Worm (Caenorhabditis elegans) whole organism, L3 larva: ENCODE measurements around the gene Y44A6D.7.

Experiments
- aly-2 ChIP-seq: fragments of 150-350 bp; optimal IDR thresholded peaks from 2 replicates; lab custom pipeline; 2014; ENCODE audit warnings: missing biosample characterization, missing genetic modification characterization
- ama-1 ChIP-seq: fragments of 150-350 bp; optimal IDR thresholded peaks from 2 replicates; lab custom pipeline; 2018
- ceh-16 ChIP-seq: sonication (generic microtip); optimal IDR thresholded peaks from 2 replicates; lab custom pipeline; 2017; ENCODE audit warnings: missing biosample characterization, missing genetic modification characterization
- ceh-82 ChIP-seq: fragments of 150-350 bp; optimal IDR thresholded peaks from 2 replicates; lab custom pipeline; 2014; ENCODE audit warnings: missing biosample characterization, missing genetic modification characterization
- daf-12 ChIP-seq: fragments of 150-350 bp; optimal IDR thresholded peaks from 2 replicates; lab custom pipeline; 2014; ENCODE audit warnings: missing biosample characterization, missing genetic modification reagents, missing genetic modification characterization
- egl-27 ChIP-seq: sonication (generic microtip); optimal IDR thresholded peaks from 4 replicates; lab custom pipeline; 2017; ENCODE audit warnings: missing biosample characterization, missing genetic modification reagents, missing genetic modification characterization
- egl-5 ChIP-seq: fragments of 150-350 bp; optimal IDR thresholded peaks from 2 replicates; lab custom pipeline; 2017; ENCODE audit warnings: missing biosample characterization, missing genetic modification reagents, missing genetic modification characterization, inconsistent platforms
- elt-1 ChIP-seq: fragments of 150-350 bp; optimal IDR thresholded peaks from 2 replicates; lab custom pipeline; 2014; ENCODE audit warnings: missing biosample characterization, missing genetic modification characterization
- elt-2 ChIP-seq: sonication (generic microtip); optimal IDR thresholded peaks from 2 replicates; lab custom pipeline; 2016; ENCODE audit warnings: missing genetic modification reagents, mild to moderate bottlenecking, missing genetic modification characterization, missing compliant biosample characterization
- elt-3 ChIP-seq, 3 experiments: fragments of 150-350 bp in 1 of 3; sonication (generic microtip) in 2 of 3; optimal IDR thresholded peaks; 2 replicates in 2 of 3; 4 replicates in 1 of 3; lab custom pipeline; 2014 to 2017; ENCODE audit warnings: missing biosample characterization in 3 of 3, missing genetic modification characterization in 3 of 3
- eor-1 ChIP-seq, 2 experiments: fragments of 150-350 bp; optimal IDR thresholded peaks; 2 replicates each; lab custom pipeline; 2014 to 2018; ENCODE audit warnings: missing biosample characterization in 2 of 2, missing genetic modification characterization in 2 of 2
- fkh-10 ChIP-seq: sonication (generic microtip); optimal IDR thresholded peaks from 2 replicates; lab custom pipeline; 2017; ENCODE audit warnings: missing biosample characterization, missing genetic modification reagents, missing genetic modification characterization
- fkh-2 ChIP-seq: fragments of 150-350 bp; optimal IDR thresholded peaks from 2 replicates; lab custom pipeline; 2014; ENCODE audit warnings: missing biosample characterization, missing genetic modification reagents, missing genetic modification characterization
- fos-1 ChIP-seq: fragments of 150-350 bp; optimal IDR thresholded peaks from 2 replicates; lab custom pipeline; 2014; ENCODE audit warnings: missing biosample characterization, missing genetic modification characterization
- jun-1 ChIP-seq: fragments of 150-350 bp; optimal IDR thresholded peaks from 2 replicates; lab custom pipeline; 2014; ENCODE audit warnings: missing biosample characterization, missing genetic modification reagents, missing genetic modification characterization
- lin-15B ChIP-seq: fragments of 150-350 bp; optimal IDR thresholded peaks from 2 replicates; lab custom pipeline; 2014; ENCODE audit warnings: missing biosample characterization, missing genetic modification characterization
- lin-39 ChIP-seq: fragments of 150-350 bp; optimal IDR thresholded peaks from 2 replicates; lab custom pipeline; 2018; ENCODE audit warnings: missing biosample characterization, missing genetic modification reagents, missing genetic modification characterization
- mdl-1 ChIP-seq: fragments of 150-350 bp; optimal IDR thresholded peaks from 2 replicates; lab custom pipeline; 2014; ENCODE audit warnings: missing biosample characterization, missing genetic modification characterization
- mml-1 ChIP-seq: fragments of 150-350 bp; sonication (generic microtip); optimal IDR thresholded peaks from 3 replicates; lab custom pipeline; 2014; ENCODE audit warnings: missing biosample characterization, missing genetic modification characterization
- nhr-11 ChIP-seq: fragments of 150-350 bp; optimal IDR thresholded peaks from 2 replicates; lab custom pipeline; 2014; ENCODE audit warnings: missing biosample characterization, missing genetic modification characterization
- nhr-12 ChIP-seq: fragments of 150-350 bp; optimal IDR thresholded peaks from 2 replicates; lab custom pipeline; 2014; ENCODE audit warnings: missing biosample characterization, missing genetic modification characterization
- nhr-23 ChIP-seq: fragments of 150-350 bp; optimal IDR thresholded peaks from 2 replicates; lab custom pipeline; 2014; ENCODE audit warnings: missing biosample characterization, missing genetic modification reagents, missing genetic modification characterization
- nhr-237 ChIP-seq: fragments of 150-350 bp; optimal IDR thresholded peaks from 2 replicates; lab custom pipeline; 2014; ENCODE audit warnings: missing biosample characterization, missing genetic modification characterization
- nhr-25 ChIP-seq: sonication (generic microtip); optimal IDR thresholded peaks from 2 replicates; lab custom pipeline; 2017; ENCODE audit warnings: missing biosample characterization, missing genetic modification characterization
- nhr-28 ChIP-seq: fragments of 150-350 bp; optimal IDR thresholded peaks from 2 replicates; lab custom pipeline; 2014; ENCODE audit warnings: missing biosample characterization, missing genetic modification characterization
- nhr-43 ChIP-seq: sonication (generic microtip); optimal IDR thresholded peaks from 2 replicates; lab custom pipeline; 2016; ENCODE audit warnings: mild to moderate bottlenecking, missing genetic modification characterization, missing compliant biosample characterization; ENCODE audit not compliant: poor library complexity, severe bottlenecking
- nhr-67 ChIP-seq: fragments of 150-350 bp; optimal IDR thresholded peaks from 2 replicates; lab custom pipeline; 2014; ENCODE audit warnings: missing biosample characterization, missing genetic modification characterization
- nhr-76 ChIP-seq: fragments of 150-350 bp; sonication (generic microtip); optimal IDR thresholded peaks from 5 replicates; lab custom pipeline; 2014; ENCODE audit warnings: missing biosample characterization, missing genetic modification characterization
- pha-4 ChIP-seq: fragments of 150-350 bp; optimal IDR thresholded peaks from 2 replicates; lab custom pipeline; 2014; ENCODE audit warnings: missing biosample characterization, missing genetic modification reagents, missing genetic modification characterization
- sea-2 ChIP-seq: fragments of 150-350 bp; sonication (generic microtip); optimal IDR thresholded peaks from 4 replicates; lab custom pipeline; 2014; ENCODE audit warnings: missing biosample characterization, missing genetic modification reagents, missing genetic modification characterization
- snpc-4 ChIP-seq: fragments of 150-350 bp; optimal IDR thresholded peaks from 2 replicates; lab custom pipeline; 2014; ENCODE audit warnings: missing biosample characterization, missing genetic modification characterization
- tbx-2 ChIP-seq: sonication (generic microtip); optimal IDR thresholded peaks from 2 replicates; lab custom pipeline; 2016; ENCODE audit warnings: mild to moderate bottlenecking, missing genetic modification characterization, missing compliant biosample characterization
- unc-39 ChIP-seq: sonication (generic microtip); optimal IDR thresholded peaks from 4 replicates; lab custom pipeline; 2017; ENCODE audit warnings: missing biosample characterization, missing genetic modification characterization
- zag-1 ChIP-seq: fragments of 150-350 bp; optimal IDR thresholded peaks from 2 replicates; lab custom pipeline; 2014; ENCODE audit warnings: missing biosample characterization, missing genetic modification characterization
- ztf-4 ChIP-seq: fragments of 150-350 bp; optimal IDR thresholded peaks from 2 replicates; lab custom pipeline; 2014; ENCODE audit warnings: missing biosample characterization, missing genetic modification characterization

Y44A6D.7 gene

ce11 chrV:20813646-20814045, 878 bp upstream of the Y44A6D.7 start:
- TF ChIP-seq mml-1 (tag; lab: Kevin White, UChicago) = no peak
- no peak for TF ChIP-seq nhr-237 (tag; lab: Kevin White, UChicago)
- no peak for TF ChIP-seq mdl-1
- no peak for TF ChIP-seq tbx-2 (tag; lab: Kevin White, UChicago)
- TF ChIP-seq nhr-23 (tag; lab: Kevin White, UChicago) = no peak
- no peak for TF ChIP-seq nhr-43 (tag; lab: Kevin White, UChicago)
- no peak for TF ChIP-seq daf-12 (tag; lab: Kevin White, UChicago)
- TF ChIP-seq unc-39 = no peak
- no peak for TF ChIP-seq fos-1 (tag; lab: Kevin White, UChicago)
- no peak for TF ChIP-seq lin-15B (tag; lab: Kevin White, UChicago)
- TF ChIP-seq snpc-4 (tag; lab: Kevin White, UChicago) = no peak
- TF ChIP-seq lin-39 (tag; lab: Kevin White, UChicago) = no peak
- no peak for TF ChIP-seq ztf-4 (tag; lab: Kevin White, UChicago)

- no peak for TF ChIP-seq nhr-76 (tag; lab: Kevin White, UChicago)
- TF ChIP-seq egl-5 (tag; lab: Kevin White, UChicago) = no peak
- TF ChIP-seq fkh-2 = no peak
- no peak for TF ChIP-seq ceh-16 (tag; lab: Kevin White, UChicago)
- no peak for TF ChIP-seq nhr-237 (tag; lab: Kevin White, UChicago)
- no peak for TF ChIP-seq zag-1 (tag; lab: Kevin White, UChicago)
- TF ChIP-seq egl-27 (tag; lab: Kevin White, UChicago) = no peak
- TF ChIP-seq nhr-11 (tag; lab: Kevin White, UChicago) = no peak
- TF ChIP-seq, all 47 proteins: peak for 0
Observed at ce11 chrV:20815842-20816241, 1.3 kb downstream of the Y44A6D.7 start, which contains the start of gene sshk-1. Gene sshk-1, plus strand, starts transcription at chrV:20816142.

- TF ChIP-seq egl-27 (tag; lab: Kevin White, UChicago) = no peak
- no peak for TF ChIP-seq nhr-28
- TF ChIP-seq mdl-1 = no peak
- no peak for TF ChIP-seq jun-1 (tag; lab: Kevin White, UChicago)
- TF ChIP-seq ztf-4 (tag; lab: Kevin White, UChicago) = no peak
- TF ChIP-seq unc-39 = no peak
- no peak for TF ChIP-seq nhr-25 (tag; lab: Kevin White, UChicago)
- TF ChIP-seq eor-1 (tag; optimal IDR thresholded peaks at IDR 0.05; lab: Kevin White, UChicago) = no peak
- no peak for TF ChIP-seq elt-1 (tag; lab: Kevin White, UChicago)
- no peak for TF ChIP-seq elt-3 (tag; optimal IDR thresholded peaks at IDR 0.05; lab: Kevin White, UChicago)
- TF ChIP-seq snpc-4 (tag; lab: Kevin White, UChicago) = no peak
- no peak for TF ChIP-seq ama-1 (lab: Kevin White, UChicago)
- TF ChIP-seq ceh-16 (tag; lab: Kevin White, UChicago) = no peak
- TF ChIP-seq elt-2 (tag; lab: Kevin White, UChicago) = no peak
- no peak for TF ChIP-seq nhr-23 (tag; lab: Kevin White, UChicago)
Observed at ce11 chrV:20820033-20820432, 5.5 kb downstream of the Y44A6D.7 start, which contains the start of gene T03D8.6. Gene T03D8.6, minus strand, starts transcription at chrV:20820330.

DNA sequence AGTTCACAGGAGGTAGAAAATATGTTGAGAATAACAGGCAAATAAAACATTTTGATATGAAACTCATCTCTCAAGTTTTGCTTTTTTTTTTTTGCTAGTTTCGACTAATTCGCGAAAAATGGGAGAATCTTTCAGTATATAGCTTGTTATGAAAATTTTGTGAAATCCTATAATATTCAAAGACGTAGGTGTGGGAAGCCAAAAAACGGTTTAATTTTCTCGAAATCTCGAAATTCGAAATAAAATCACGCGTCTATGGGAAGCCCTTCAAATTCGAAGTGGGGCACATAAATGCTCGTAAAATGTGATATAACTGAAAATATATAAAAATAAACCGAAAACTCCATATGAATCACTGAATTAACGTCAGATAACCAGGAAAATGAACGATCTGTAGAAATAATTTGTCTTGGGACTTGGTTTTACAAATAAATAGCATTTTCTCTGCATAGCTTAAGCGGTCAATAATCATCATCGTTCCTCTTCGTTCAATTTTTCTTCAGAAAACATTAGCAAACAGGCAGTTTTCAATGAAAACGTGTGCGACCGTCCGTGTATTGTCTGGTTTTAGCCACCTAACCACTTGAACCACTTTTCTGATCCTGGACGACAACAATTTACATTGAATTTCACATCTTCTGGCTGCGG, 10.6 kb downstream of the Y44A6D.7 start, which contains the start of the genes gcy-22 and grl-14:
gcy-22 (minus strand) TSS at position 101 of the 648 bp plus-strand sequence.
grl-14 (plus strand) TSS at position 598 of the 648 bp plus-strand sequence.
- TF ChIP-seq unc-39 (no peak), ceh-82 (tag; lab: Kevin White, UChicago) (no peak), elt-1 (tag; lab: Kevin White, UChicago) (no peak), aly-2 (tag; lab: Kevin White, UChicago) (no peak), fkh-10 (GFP tag; lab: Kevin White, UChicago) (no peak), sea-2 (GFP tag; lab: Kevin White, UChicago) (no peak), egl-27 (tag; lab: Kevin White, UChicago) (no peak), zag-1 (tag; lab: Kevin White, UChicago) (no peak), jun-1 (tag; lab: Kevin White, UChicago) (no peak), nhr-12 (no peak), nhr-43 (tag; lab: Kevin White, UChicago) (no peak), elt-3 (tag; optimal IDR thresholded peaks at IDR 0.05; lab: Kevin White, UChicago) (no peak), nhr-67 (tag; lab: Kevin White, UChicago) (no peak), pha-4 (no peak), nhr-23 (tag; lab: Kevin White, UChicago) (no peak)
